Worm (Caenorhabditis elegans) whole organism, L4 larva: ENCODE data around the gene try-3.

ENCODE experiments used
- F26F4.8 ChIP-seq: fragments of 200-800 bp; sonication (Bioruptor generic); conservative IDR thresholded peaks from 2 replicates; pipeline ENCODE4 v1.3.6; 2022; ENCODE audit warnings: missing genetic modification characterization, missing compliant biosample characterization
- F37D6.2 ChIP-seq: sonication (generic microtip); optimal IDR thresholded peaks from 2 replicates; lab custom pipeline; 2016; ENCODE audit warnings: mild to moderate bottlenecking, missing genetic modification characterization, missing compliant biosample characterization
- F49E8.2 ChIP-seq: sonication (generic microtip); optimal IDR thresholded peaks from 2 replicates; lab custom pipeline; 2016; ENCODE audit warnings: missing compliant biosample characterization, mild to moderate bottlenecking, missing genetic modification characterization, borderline replicate concordance
- R02D3.7 ChIP-seq: fragments of 150-350 bp; sonication (generic microtip); optimal IDR thresholded peaks from 3 replicates; lab custom pipeline; 2014; ENCODE audit warnings: missing biosample characterization, missing genetic modification characterization
- T26A8.4 ChIP-seq: fragments of 200-800 bp; sonication (Bioruptor generic); IDR thresholded peaks from 2 replicates; pipeline ENCODE4 v1.3.6; 2022; ENCODE audit warnings: missing genetic modification characterization, missing compliant biosample characterization
- Y105C5A.15 ChIP-seq: fragments of 200-800 bp; sonication (Bioruptor generic); IDR thresholded peaks from 2 replicates; pipeline ENCODE4 v1.3.6; 2022; ENCODE audit warnings: missing genetic modification characterization, missing compliant biosample characterization
- Y48G9A.11 ChIP-seq: fragments of 200-800 bp; sonication (Bioruptor generic); IDR thresholded peaks from 2 replicates; pipeline ENCODE4 v1.3.6; 2022; ENCODE audit warnings: missing genetic modification reagents, missing genetic modification characterization, missing compliant biosample characterization
- Y75B8A.6 ChIP-seq: fragments of 200-800 bp; sonication (Bioruptor generic); IDR thresholded peaks from 2 replicates; pipeline ENCODE4 v1.3.6; 2022; ENCODE audit warnings: missing genetic modification reagents, missing genetic modification characterization, missing compliant biosample characterization
- ZK337.2 ChIP-seq: fragments of 200-800 bp; sonication (Bioruptor generic); IDR thresholded peaks from 2 replicates; pipeline ENCODE4 v1.3.6; 2022; ENCODE audit warnings: missing genetic modification reagents, missing genetic modification characterization, missing compliant biosample characterization
- aha-1 ChIP-seq: fragments of 150-350 bp; peaks from one replicate; lab custom pipeline; 2014; ENCODE audit warnings: missing biosample characterization, missing genetic modification characterization
- attf-4 ChIP-seq: sonication (generic microtip); optimal IDR thresholded peaks from 3 replicates; lab custom pipeline; 2017; ENCODE audit warnings: missing biosample characterization, missing genetic modification characterization
- ceh-20 ChIP-seq: fragments of 200-800 bp; sonication (Bioruptor generic); IDR thresholded peaks from 2 replicates; pipeline ENCODE4 v1.3.6; 2022; ENCODE audit warnings: missing genetic modification reagents, missing genetic modification characterization, missing compliant biosample characterization
- ceh-28 ChIP-seq: fragments of 150-350 bp; optimal IDR thresholded peaks from 2 replicates; lab custom pipeline; 2014; ENCODE audit warnings: missing biosample characterization, missing genetic modification reagents, missing genetic modification characterization
- ceh-32 ChIP-seq: sonication (generic microtip); optimal IDR thresholded peaks from 2 replicates; lab custom pipeline; 2016; ENCODE audit warnings: mild to moderate bottlenecking, missing genetic modification characterization, missing compliant biosample characterization; ENCODE audit not compliant: poor library complexity
- ceh-82 ChIP-seq: sonication (generic microtip); optimal IDR thresholded peaks from 2 replicates; lab custom pipeline; 2017; ENCODE audit warnings: missing biosample characterization, missing genetic modification characterization
- ces-1 ChIP-seq: fragments of 150-350 bp; sonication (generic microtip); optimal IDR thresholded peaks from 4 replicates; lab custom pipeline; 2014; ENCODE audit warnings: missing biosample characterization, missing genetic modification reagents, missing genetic modification characterization
- cey-2 ChIP-seq: sonication (generic microtip); optimal IDR thresholded peaks from 3 replicates; lab custom pipeline; 2017; ENCODE audit warnings: missing genetic modification characterization, mild to moderate bottlenecking, missing compliant biosample characterization, antibody characterized with exemption, borderline replicate concordance; ENCODE audit not compliant: insufficient read depth
- daf-12 ChIP-seq: fragments of 150-350 bp; optimal IDR thresholded peaks from 2 replicates; lab custom pipeline; 2014; ENCODE audit warnings: missing biosample characterization, missing genetic modification reagents, missing genetic modification characterization
- daf-16 ChIP-seq, 3 experiments: sonication (generic microtip); optimal IDR thresholded peaks; 2 replicates each; lab custom pipeline; 2016 to 2017; ENCODE audit warnings: missing genetic modification characterization in 3 of 3, missing genetic modification reagents in 3 of 3, mild to moderate bottlenecking in 2 of 3, missing compliant biosample characterization in 2 of 3, missing biosample characterization in 1 of 3, moderate library complexity in 1 of 3
- daf-8 ChIP-seq: fragments of 200-800 bp; sonication (Bioruptor generic); IDR thresholded peaks from 2 replicates; pipeline ENCODE4 v1.3.6; 2022; ENCODE audit warnings: missing genetic modification characterization, missing compliant biosample characterization
- dmd-6 ChIP-seq: fragments of 200-800 bp; sonication (Bioruptor generic); IDR thresholded peaks from 2 replicates; pipeline ENCODE4 v1.3.6; 2022; ENCODE audit warnings: missing genetic modification reagents, missing genetic modification characterization, missing compliant biosample characterization
- dmd-8 ChIP-seq: fragments of 200-800 bp; sonication (Bioruptor generic); IDR thresholded peaks from 2 replicates; pipeline ENCODE4 v1.3.6; 2022; ENCODE audit warnings: missing genetic modification characterization, missing compliant biosample characterization
- dpl-1 ChIP-seq: fragments of 150-350 bp; optimal IDR thresholded peaks from 2 replicates; lab custom pipeline; 2014; ENCODE audit warnings: missing biosample characterization, missing genetic modification reagents, missing genetic modification characterization
- egl-27 ChIP-seq: sonication (generic microtip); optimal IDR thresholded peaks from 3 replicates; lab custom pipeline; 2017; ENCODE audit warnings: missing biosample characterization, missing genetic modification reagents, missing genetic modification characterization
- gei-8 ChIP-seq: fragments of 200-800 bp; sonication (Bioruptor generic); optimal IDR thresholded peaks from 2 replicates; lab custom pipeline; 2018; ENCODE audit warnings: mild to moderate bottlenecking, missing genetic modification characterization, missing compliant biosample characterization
- hlh-11 ChIP-seq: fragments of 200-800 bp; sonication (Bioruptor generic); optimal IDR thresholded peaks from 2 replicates; lab custom pipeline; 2018; ENCODE audit warnings: mild to moderate bottlenecking, missing genetic modification characterization, missing compliant biosample characterization
- lim-7 ChIP-seq: fragments of 200-800 bp; sonication (Bioruptor generic); IDR thresholded peaks from 2 replicates; pipeline ENCODE4 v1.3.6; 2022; ENCODE audit warnings: missing genetic modification characterization, missing compliant biosample characterization
- lin-13 ChIP-seq: fragments of 150-350 bp; optimal IDR thresholded peaks from 2 replicates; lab custom pipeline; 2014; ENCODE audit warnings: missing biosample characterization, missing genetic modification reagents, missing genetic modification characterization
- lin-29 ChIP-seq: fragments of 200-800 bp; sonication (Bioruptor generic); IDR thresholded peaks from 2 replicates; pipeline ENCODE4 v1.3.6; 2022; ENCODE audit warnings: missing genetic modification reagents, missing genetic modification characterization, missing compliant biosample characterization
- lin-38 ChIP-seq: fragments of 200-800 bp; sonication (Bioruptor generic); IDR thresholded peaks from 2 replicates; pipeline ENCODE4 v1.3.6; 2022; ENCODE audit warnings: missing genetic modification reagents, missing genetic modification characterization, missing compliant biosample characterization
- lsy-2 ChIP-seq, 2 experiments: fragments of 150-350 bp in 1 of 2; sonication (generic microtip) in 1 of 2; optimal IDR thresholded peaks; 2 replicates each; lab custom pipeline; 2014 to 2017; ENCODE audit warnings: missing biosample characterization in 2 of 2, missing genetic modification characterization in 2 of 2
- madf-9 ChIP-seq: fragments of 200-800 bp; sonication (Bioruptor generic); conservative IDR thresholded peaks from 2 replicates; pipeline ENCODE4 v1.3.6; 2022; ENCODE audit warnings: missing genetic modification reagents, missing genetic modification characterization, missing compliant biosample characterization
- mes-2 ChIP-seq: sonication (generic microtip); optimal IDR thresholded peaks from 2 replicates; lab custom pipeline; 2016; ENCODE audit warnings: missing genotype, mild to moderate bottlenecking, missing genetic modification characterization, missing compliant biosample characterization; ENCODE audit not compliant: poor library complexity, severe bottlenecking
- mxl-2 ChIP-seq: fragments of 200-800 bp; sonication (Bioruptor generic); conservative IDR thresholded peaks from 2 replicates; pipeline ENCODE4 v1.3.6; 2022; ENCODE audit warnings: missing genetic modification reagents, missing genetic modification characterization, missing compliant biosample characterization
- mxl-3 ChIP-seq: fragments of 200-800 bp; sonication (Bioruptor generic); optimal IDR thresholded peaks from 2 replicates; lab custom pipeline; 2018; ENCODE audit warnings: mild to moderate bottlenecking, missing genetic modification characterization, missing compliant biosample characterization
- nhr-10 ChIP-seq: fragments of 150-350 bp; optimal IDR thresholded peaks from 2 replicates; lab custom pipeline; 2014; ENCODE audit warnings: missing biosample characterization, missing genetic modification characterization
- nhr-102 ChIP-seq: sonication (generic microtip); optimal IDR thresholded peaks from 2 replicates; lab custom pipeline; 2016; ENCODE audit warnings: mild to moderate bottlenecking, missing genetic modification characterization, moderate library complexity, missing compliant biosample characterization
- nhr-111 ChIP-seq: fragments of 200-800 bp; sonication (Bioruptor generic); optimal IDR thresholded peaks from 2 replicates; lab custom pipeline; 2018; ENCODE audit warnings: mild to moderate bottlenecking, missing genetic modification characterization, missing compliant biosample characterization
- nhr-237 ChIP-seq: sonication (generic microtip); optimal IDR thresholded peaks from 2 replicates; lab custom pipeline; 2017; ENCODE audit warnings: missing biosample characterization, missing genetic modification characterization
- nhr-28 ChIP-seq: fragments of 150-350 bp; optimal IDR thresholded peaks from 2 replicates; lab custom pipeline; 2014; ENCODE audit warnings: missing biosample characterization, missing genetic modification characterization
- nhr-41 ChIP-seq: fragments of 200-800 bp; sonication (Bioruptor generic); IDR thresholded peaks from 2 replicates; pipeline ENCODE4 v1.3.6; 2022; ENCODE audit warnings: missing genetic modification reagents, missing genetic modification characterization, missing compliant biosample characterization
- pha-4 ChIP-seq, 2 experiments: fragments of 150-350 bp in 1 of 2; fragments of 200-800 bp in 1 of 2; sonication (Bioruptor generic) in 1 of 2; IDR thresholded peaks in 1 of 2; optimal IDR thresholded peaks in 1 of 2; 2 replicates each; pipeline versions ENCODE4 v1.3.6 to Lab custom; 2014 to 2022; ENCODE audit warnings: missing genetic modification characterization in 2 of 2, missing genetic modification reagents in 2 of 2, missing biosample characterization in 1 of 2, missing compliant biosample characterization in 1 of 2
- rbr-2 ChIP-seq: sonication (generic microtip); optimal IDR thresholded peaks from 2 replicates; lab custom pipeline; 2016; ENCODE audit warnings: missing genotype, missing genetic modification characterization, missing compliant biosample characterization
- sdz-12 ChIP-seq: fragments of 200-800 bp; sonication (Bioruptor generic); optimal IDR thresholded peaks from 2 replicates; lab custom pipeline; 2018; ENCODE audit warnings: mild to moderate bottlenecking, missing genetic modification characterization, missing compliant biosample characterization
- skn-1 ChIP-seq: fragments of 150-350 bp; optimal IDR thresholded peaks from 2 replicates; lab custom pipeline; 2014; ENCODE audit warnings: missing biosample characterization, missing genetic modification characterization
- spr-1 ChIP-seq: sonication (generic microtip); optimal IDR thresholded peaks from 2 replicates; lab custom pipeline; 2016; ENCODE audit warnings: mild to moderate bottlenecking, missing genetic modification characterization, missing compliant biosample characterization
- spr-3 ChIP-seq: fragments of 200-800 bp; sonication (Bioruptor generic); optimal IDR thresholded peaks from 2 replicates; lab custom pipeline; 2018; ENCODE audit warnings: mild to moderate bottlenecking, missing genetic modification characterization, missing compliant biosample characterization
- zag-1 ChIP-seq: fragments of 150-350 bp; optimal IDR thresholded peaks from 2 replicates; lab custom pipeline; 2014; ENCODE audit warnings: missing biosample characterization, missing genetic modification characterization
- zfp-2 ChIP-seq: sonication (generic microtip); optimal IDR thresholded peaks from 2 replicates; lab custom pipeline; 2016; ENCODE audit warnings: mild to moderate bottlenecking, missing genetic modification characterization, missing compliant biosample characterization
- zip-11 ChIP-seq: fragments of 200-800 bp; sonication (Bioruptor generic); IDR thresholded peaks from 2 replicates; pipeline ENCODE4 v1.3.6; 2022; ENCODE audit warnings: missing genetic modification characterization, missing compliant biosample characterization
- zip-2 ChIP-seq: fragments of 150-350 bp; optimal IDR thresholded peaks from 2 replicates; lab custom pipeline; 2014; ENCODE audit warnings: missing biosample characterization, missing genetic modification characterization

try-3 gene

DNA sequence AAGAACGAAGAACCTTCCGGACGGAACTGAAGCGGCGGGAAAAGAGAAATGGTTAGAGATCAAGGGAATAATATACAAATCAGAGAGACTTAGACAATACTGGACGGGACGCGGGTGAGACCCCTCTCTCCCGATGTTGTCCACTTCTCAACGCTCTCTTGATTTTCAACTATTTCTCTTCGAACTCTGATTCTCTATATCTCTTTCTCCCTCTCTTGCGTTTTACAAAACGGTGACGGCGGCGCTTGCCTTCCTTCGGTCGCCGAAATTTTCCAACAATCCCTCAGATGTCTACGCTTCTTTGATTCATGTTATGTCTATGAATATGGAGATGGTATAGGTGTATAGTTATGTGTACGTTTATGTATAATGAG lies 19.8 kb downstream of the try-3 start:
- TF ChIP-seq daf-8 (GFP tag; lab: Robert Waterston, UW) (no peak), ceh-32 (tag; lab: Kevin White, UChicago) (no peak), gei-8 (GFP tag; lab: Kevin White, UChicago) (no peak), nhr-102 (tag; lab: Kevin White, UChicago) (peak; percentile 26), nhr-111 (GFP tag; lab: Kevin White, UChicago) (no peak), rbr-2 (tag; lab: Kevin White, UChicago) (no peak), nhr-41 (GFP tag; lab: Robert Waterston, UW) (no peak), F49E8.2 (tag; lab: Kevin White, UChicago) (no peak), lin-29 (GFP tag; lab: Robert Waterston, UW) (no peak), ZK337.2 (no peak), madf-9 (peak; percentile 49; the same call in 1 of the 2 replicates), lim-7 (GFP tag; lab: Robert Waterston, UW) (no peak), egl-27 (tag; lab: Kevin White, UChicago) (no peak), dpl-1 (no peak), daf-12 (no peak), mxl-2 (GFP tag; lab: Robert Waterston, UW) (no peak), dmd-8 (no peak), dmd-6 (GFP tag; lab: Robert Waterston, UW) (peak; percentile 19; the same call in 1 of the 2 replicates), T26A8.4 (GFP tag; lab: Robert Waterston, UW) (0 out of 2 replicates have a peak, but pooled peaks have one; percentile 13), lsy-2 (tag; optimal IDR thresholded peaks at IDR 0.05; lab: Kevin White, UChicago) (peak in 1 of 2 experiments; percentile 27), ceh-82 (tag; lab: Kevin White, UChicago) (no peak), lin-38 (GFP tag; lab: Robert Waterston, UW) (peak; percentile 49), ceh-28 (tag; lab: Kevin White, UChicago) (no peak), spr-3 (no peak), Y105C5A.15 (GFP tag; lab: Robert Waterston, UW) (no peak), F37D6.2 (no peak), hlh-11 (tag; lab: Kevin White, UChicago) (peak; percentile 81), skn-1 (tag; lab: Kevin White, UChicago) (no peak), ces-1 (GFP tag; lab: Kevin White, UChicago) (no peak), daf-16 (GFP tag; optimal IDR thresholded peaks at IDR 0.05; lab: Kevin White, UChicago) (peak in 1 of 2 experiments; percentile 1), daf-16 (tag; optimal IDR thresholded peaks at IDR 0.05; lab: Kevin White, UChicago) (peak; percentile 67), ceh-20 (GFP tag; lab: Robert Waterston, UW) (no peak), zag-1 (no peak), zip-2 (tag; lab: Kevin White, UChicago) (no peak), Y75B8A.6 (no peak), spr-1 (no peak), attf-4 (tag; lab: Kevin White, UChicago) (no peak), aha-1 (tag; lab: Kevin White, UChicago) (no peak), zip-11 (GFP tag; lab: Robert Waterston, UW) (no peak), mxl-3 (GFP tag; lab: Kevin White, UChicago) (peak; percentile 30), cey-2 (tag; lab: Kevin White, UChicago) (no peak), pha-4 (GFP tag; IDR thresholded peaks at IDR 0.05; lab: Robert Waterston, UW) (no peak), pha-4 (tag; optimal IDR thresholded peaks at IDR 0.05; lab: Kevin White, UChicago) (peak; percentile 32), nhr-28 (tag; lab: Kevin White, UChicago) (peak; percentile 67), Y48G9A.11 (GFP tag; lab: Robert Waterston, UW) (no peak), R02D3.7 (no peak), nhr-237 (no peak), lin-13 (GFP tag; lab: Kevin White, UChicago) (peak; percentile 16), zfp-2 (tag; lab: Kevin White, UChicago) (no peak), sdz-12 (GFP tag; lab: Kevin White, UChicago) (no peak), nhr-10 (tag; lab: Kevin White, UChicago) (no peak), F26F4.8 (GFP tag; lab: Robert Waterston, UW) (no peak), mes-2 (tag; lab: Kevin White, UChicago) (peak; percentile 41)
